Worm (Caenorhabditis elegans): ENCODE results near the gene mel-32.

Gene mel-32

ce11 chrIII:6447521-6447920, 4.7 kb upstream of the mel-32 start:
- TF ChIP-seq B0019.2 (GFP tag; conservative IDR thresholded peaks at IDR 0.05): no peak
- TF ChIP-seq nhr-80 (tag; optimal IDR thresholded peaks at IDR 0.05): peak; percentile 40
- no peak for TF ChIP-seq fkh-3 (tag; optimal IDR thresholded peaks at IDR 0.05)
- no peak for TF ChIP-seq attf-3 (GFP tag; conservative IDR thresholded peaks at IDR 0.05)
- TF ChIP-seq Y56A3A.18 (GFP tag; IDR thresholded peaks at IDR 0.05): no peak
- peak; percentile 47; the same call in 1 of the 2 replicates for TF ChIP-seq B0336.3 (GFP tag; IDR thresholded peaks at IDR 0.05)
- 0 out of 2 replicates have a peak, but pooled peaks have one; percentile 44 for TF ChIP-seq let-526 (GFP tag; IDR thresholded peaks at IDR 0.05)
- TF ChIP-seq cebp-1 (GFP tag; IDR thresholded peaks at IDR 0.05): no peak
- peak; percentile 58 for TF ChIP-seq cebp-1 (tag; optimal IDR thresholded peaks at IDR 0.05)
- no peak for TF ChIP-seq nfya-2 (GFP tag; IDR thresholded peaks at IDR 0.05)
- TF ChIP-seq egl-44 (GFP tag; IDR thresholded peaks at IDR 0.05): 0 out of 2 replicates have a peak, but pooled peaks have one; percentile 50
- no peak for TF ChIP-seq Y95B8A.8 (GFP tag; IDR thresholded peaks at IDR 0.05)
- no peak for TF ChIP-seq snpc-1.3 (tag; optimal IDR thresholded peaks at IDR 0.05; ENCODE audit: insufficient read depth)
- TF ChIP-seq mcd-1 (GFP tag; IDR thresholded peaks at IDR 0.05): peak; percentile 42
- no peak for TF ChIP-seq rec-8 (tag; optimal IDR thresholded peaks at IDR 0.05)
- TF ChIP-seq atf-7 (tag; optimal IDR thresholded peaks at IDR 0.05): peak; percentile 64
- no peak for TF ChIP-seq zim-3 (tag; optimal IDR thresholded peaks at IDR 0.05)
- TF ChIP-seq Y53G8AR.9 (GFP tag; conservative IDR thresholded peaks at IDR 0.05): 0 out of 2 replicates have a peak, but pooled peaks have one; percentile 35
- peak; percentile 52 for TF ChIP-seq tlf-1 (GFP tag; optimal IDR thresholded peaks at IDR 0.05)
- TF ChIP-seq unc-62 (GFP tag; optimal IDR thresholded peaks at IDR 0.05): no peak
- TF ChIP-seq ztf-3 (GFP tag; optimal IDR thresholded peaks at IDR 0.05): no peak
- TF ChIP-seq lin-40 (tag; optimal IDR thresholded peaks at IDR 0.05): peak; percentile 36
- no peak for TF ChIP-seq nhr-179 (tag; optimal IDR thresholded peaks at IDR 0.05)
- peak; percentile 13 for TF ChIP-seq lin-54 (GFP tag; optimal IDR thresholded peaks at IDR 0.05)
- TF ChIP-seq ceh-40 (GFP tag; IDR thresholded peaks at IDR 0.05): no peak
- TF ChIP-seq Y79H2A.3 (GFP tag; conservative IDR thresholded peaks at IDR 0.05): peak; percentile 9; the same call in 1 of the 2 replicates
- no peak for TF ChIP-seq bed-1 (GFP tag; IDR thresholded peaks at IDR 0.05)
- peak; percentile 7 for TF ChIP-seq K12H6.12 (tag; optimal IDR thresholded peaks at IDR 0.05)
- TF ChIP-seq madf-10 (tag; optimal IDR thresholded peaks at IDR 0.05): no peak
- no peak for TF ChIP-seq T07F8.4 (tag; optimal IDR thresholded peaks at IDR 0.05)
- TF ChIP-seq F22D6.2 (tag; optimal IDR thresholded peaks at IDR 0.05): peak; percentile 28
- TF ChIP-seq lsy-27 (tag; optimal IDR thresholded peaks at IDR 0.05; ENCODE audit: borderline replicate concordance, insufficient read depth): no peak
- peak; percentile 7 for TF ChIP-seq somi-1 (GFP tag; optimal IDR thresholded peaks at IDR 0.05)
- peak; percentile 7 for TF ChIP-seq mxl-1 (tag; optimal IDR thresholded peaks at IDR 0.05)
- TF ChIP-seq F10E7.11 (tag; optimal IDR thresholded peaks at IDR 0.05): no peak
- TF ChIP-seq let-607 (tag; optimal IDR thresholded peaks at IDR 0.05): peak in 1 of 2 experiments; percentile 33
- TF ChIP-seq madf-6 (GFP tag; IDR thresholded peaks at IDR 0.05): no peak
- 0 out of 2 replicates have a peak, but pooled peaks have one; percentile 44 for TF ChIP-seq dox-1 (GFP tag; IDR thresholded peaks at IDR 0.05)
- TF ChIP-seq C06A6.2 (GFP tag; conservative IDR thresholded peaks at IDR 0.05): peak; percentile 57; the same call in 1 of the 2 replicates
- TF ChIP-seq egrh-3 (GFP tag; IDR thresholded peaks at IDR 0.05): no peak
- no peak for TF ChIP-seq tbx-9 (tag; optimal IDR thresholded peaks at IDR 0.05; ENCODE audit: borderline replicate concordance)
- TF ChIP-seq ztf-25 (GFP tag; IDR thresholded peaks at IDR 0.05): no peak
- TF ChIP-seq ZK185.1 (tag; optimal IDR thresholded peaks at IDR 0.05; ENCODE audit: poor library complexity, severe bottlenecking): no peak
- no peak for TF ChIP-seq bed-2 (GFP tag; IDR thresholded peaks at IDR 0.05)
- no peak for TF ChIP-seq ztf-22 (GFP tag; optimal IDR thresholded peaks at IDR 0.05)
- TF ChIP-seq nfya-1 (tag; optimal IDR thresholded peaks at IDR 0.05; ENCODE audit: borderline replicate concordance, insufficient read depth): no peak
- TF ChIP-seq ccch-3 (GFP tag; optimal IDR thresholded peaks at IDR 0.05): no peak

Data from whole organism, young adult.